Worm (Caenorhabditis elegans) whole organism, mixed stage, embryonic: Measurements from ENCODE around the gene R13A1.5.

Experiments used
- hlh-1 ChIP-seq: fragments of 150-350 bp; optimal IDR thresholded peaks from 2 replicates; lab custom pipeline; 2014; ENCODE audit warnings: missing biosample characterization, missing genetic modification reagents, missing genetic modification characterization
- mab-5 ChIP-seq: fragments of 150-350 bp; optimal IDR thresholded peaks from 2 replicates; lab custom pipeline; 2014; ENCODE audit warnings: missing biosample characterization, missing genetic modification characterization
- mep-1 ChIP-seq: fragments of 150-350 bp; optimal IDR thresholded peaks from 2 replicates; lab custom pipeline; 2017; ENCODE audit warnings: missing biosample characterization, missing genetic modification reagents, missing genetic modification characterization, inconsistent platforms
- nhr-12 ChIP-seq: fragments of 150-350 bp; optimal IDR thresholded peaks from 2 replicates; lab custom pipeline; 2014; ENCODE audit warnings: missing biosample characterization, missing genetic modification characterization
- unc-120 ChIP-seq: sonication (generic microtip); optimal IDR thresholded peaks from 2 replicates; lab custom pipeline; 2017; ENCODE audit warnings: missing genetic modification characterization, missing compliant biosample characterization; ENCODE audit not compliant: poor library complexity, severe bottlenecking
- unc-39 ChIP-seq: fragments of 150-350 bp; optimal IDR thresholded peaks from 2 replicates; lab custom pipeline; 2014; ENCODE audit warnings: missing biosample characterization, missing genetic modification characterization
- unc-62 ChIP-seq: fragments of 150-350 bp; optimal IDR thresholded peaks from 2 replicates; lab custom pipeline; 2014; ENCODE audit warnings: missing biosample characterization, missing genetic modification reagents, missing genetic modification characterization

DNA sequence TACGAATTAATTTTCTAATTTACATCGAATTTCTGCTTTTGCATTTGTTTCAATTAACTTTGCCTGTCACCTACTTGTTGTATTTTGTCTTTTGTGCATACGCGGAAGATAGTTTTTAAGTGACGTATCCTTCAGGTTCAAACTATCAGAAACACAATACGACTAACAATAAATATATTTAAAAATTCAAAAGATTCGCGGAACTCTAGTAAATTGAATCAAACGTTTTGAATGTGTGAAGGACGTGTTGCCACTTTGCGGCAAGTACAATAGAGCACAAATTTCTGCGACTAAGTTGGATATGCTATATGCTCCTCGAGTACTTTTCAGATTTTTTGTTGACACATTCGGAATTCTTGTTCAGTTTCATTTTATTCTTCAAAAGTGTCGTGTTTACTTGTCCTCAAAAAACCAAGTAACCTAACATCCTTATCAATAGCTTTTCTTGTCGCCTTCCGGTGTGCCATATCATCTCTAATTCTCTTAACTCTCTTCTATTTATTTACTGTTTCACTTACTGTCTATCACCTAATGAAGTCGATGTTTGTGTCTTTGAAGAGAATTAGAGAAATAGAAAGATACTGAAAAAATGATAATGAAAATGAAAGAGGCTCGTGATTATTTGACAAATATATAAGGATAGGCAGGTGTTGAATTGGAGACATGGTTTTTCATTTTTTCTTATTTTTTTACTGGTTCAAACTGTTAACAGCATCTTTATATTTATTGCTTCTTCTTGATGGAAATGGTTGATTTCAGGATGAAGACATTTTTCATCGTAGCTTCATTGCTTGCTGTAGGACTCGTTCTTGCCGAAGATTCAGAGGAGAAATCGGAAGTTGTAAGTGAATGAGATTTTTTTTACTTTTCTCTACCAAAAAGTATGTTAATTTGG lies 2.9 kb downstream of the R13A1.5 start, which contains the start of gene srlf-7:
- TF ChIP-seq unc-39 (tag; lab: Kevin White, UChicago) (no peak), mep-1 (tag; lab: Kevin White, UChicago) (no peak), hlh-1 (no peak), nhr-12 (no peak), unc-120 (tag; lab: Kevin White, UChicago) (no peak), mab-5 (tag; lab: Kevin White, UChicago) (no peak), unc-62 (no peak)
